Worm (Caenorhabditis elegans) whole organism, L4/young adult: Measurements from ENCODE around the gene lat-1.

ENCODE experiments used
- dao-5 ChIP-seq: sonication (generic microtip); optimal IDR thresholded peaks from 2 replicates; lab custom pipeline; 2016; ENCODE audit warnings: missing genotype, missing genetic modification characterization, moderate library complexity, missing compliant biosample characterization
- him-1 ChIP-seq: sonication (generic microtip); optimal IDR thresholded peaks from 2 replicates; lab custom pipeline; 2016; ENCODE audit warnings: missing genotype, missing genetic modification reagents, missing genetic modification characterization, missing compliant biosample characterization

ce11 chrII:8953703-8954102, 57.1 kb downstream of the lat-1 start:
- TF ChIP-seq him-1 (no peak), dao-5 (tag; lab: Kevin White, UChicago) (no peak)
